Worm (Caenorhabditis elegans) whole organism, young adult: ENCODE measurements around the gene rpc-1.

Experiments used
- B0336.3 ChIP-seq: fragments of 200-800 bp; sonication (Bioruptor generic); IDR thresholded peaks from 2 replicates; pipeline ENCODE4 v1.3.6; 2022; ENCODE audit warnings: missing genetic modification characterization, missing compliant biosample characterization
- C06A6.2 ChIP-seq: fragments of 200-800 bp; sonication (Bioruptor generic); conservative IDR thresholded peaks from 2 replicates; pipeline ENCODE4 v1.3.6; 2022; ENCODE audit warnings: missing genetic modification characterization, missing compliant biosample characterization
- C17E4.6 ChIP-seq: fragments of 200-800 bp; sonication (Bioruptor generic); IDR thresholded peaks from 2 replicates; pipeline ENCODE4 v1.3.6; 2022; ENCODE audit warnings: missing genetic modification reagents, missing genetic modification characterization, missing compliant biosample characterization
- F23B12.7 ChIP-seq: sonication (generic microtip); optimal IDR thresholded peaks from 2 replicates; lab custom pipeline; 2017; ENCODE audit warnings: missing genetic modification characterization, mild to moderate bottlenecking, missing compliant biosample characterization, antibody characterized with exemption, moderate library complexity; ENCODE audit not compliant: insufficient read depth
- F33H1.4 ChIP-seq: fragments of 200-800 bp; sonication (Bioruptor generic); IDR thresholded peaks from 2 replicates; pipeline ENCODE4 v1.3.6; 2022; ENCODE audit warnings: missing genetic modification reagents, missing genetic modification characterization, missing compliant biosample characterization
- F37B4.10 ChIP-seq: fragments of 200-800 bp; sonication (Bioruptor generic); IDR thresholded peaks from 2 replicates; pipeline ENCODE4 v1.3.6; 2022; ENCODE audit warnings: missing genetic modification characterization, missing compliant biosample characterization
- F39B2.1 ChIP-seq: fragments of 200-800 bp; sonication (Bioruptor generic); IDR thresholded peaks from 2 replicates; pipeline ENCODE4 v1.3.6; 2022; ENCODE audit warnings: missing genetic modification reagents, missing genetic modification characterization, missing compliant biosample characterization
- F49E8.2 ChIP-seq: sonication (generic microtip); optimal IDR thresholded peaks from 3 replicates; lab custom pipeline; 2017; ENCODE audit warnings: missing genetic modification characterization, mild to moderate bottlenecking, missing compliant biosample characterization, antibody characterized with exemption, moderate library complexity; ENCODE audit not compliant: insufficient read depth
- F52B5.7 ChIP-seq: sonication (generic microtip); optimal IDR thresholded peaks from 2 replicates; lab custom pipeline; 2016; ENCODE audit warnings: mild to moderate bottlenecking, missing genetic modification characterization, missing compliant biosample characterization
- Y53F4B.3 ChIP-seq: fragments of 200-800 bp; sonication (Bioruptor generic); IDR thresholded peaks from 2 replicates; pipeline ENCODE4 v1.3.6; 2022; ENCODE audit warnings: missing genetic modification reagents, missing genetic modification characterization, missing compliant biosample characterization
- Y79H2A.3 ChIP-seq: fragments of 200-800 bp; sonication (Bioruptor generic); conservative IDR thresholded peaks from 2 replicates; pipeline ENCODE4 v1.3.6; 2022; ENCODE audit warnings: missing genetic modification reagents, missing genetic modification characterization, missing compliant biosample characterization
- aptf-3 ChIP-seq: fragments of 200-800 bp; sonication (Bioruptor generic); IDR thresholded peaks from 2 replicates; pipeline ENCODE4 v1.3.6; 2022; ENCODE audit warnings: missing genetic modification characterization, missing compliant biosample characterization
- atf-7 ChIP-seq: sonication (generic microtip); optimal IDR thresholded peaks from 2 replicates; lab custom pipeline; 2017; ENCODE audit warnings: mild to moderate bottlenecking, missing genetic modification characterization, missing compliant biosample characterization
- cebp-2 ChIP-seq: fragments of 200-800 bp; sonication (Bioruptor generic); IDR thresholded peaks from 2 replicates; pipeline ENCODE4 v1.3.6; 2022; ENCODE audit warnings: missing genetic modification characterization, missing compliant biosample characterization
- ceh-27 ChIP-seq: fragments of 200-800 bp; sonication (Bioruptor generic); optimal IDR thresholded peaks from 2 replicates; lab custom pipeline; 2018; ENCODE audit warnings: mild to moderate bottlenecking, missing genetic modification characterization, moderate library complexity, missing compliant biosample characterization
- egl-18 ChIP-seq: fragments of 200-800 bp; sonication (Bioruptor generic); IDR thresholded peaks from 2 replicates; pipeline ENCODE4 v1.3.6; 2022; ENCODE audit warnings: missing genetic modification reagents, missing genetic modification characterization, missing compliant biosample characterization
- hlh-12 ChIP-seq: sonication (generic microtip); optimal IDR thresholded peaks from 2 replicates; lab custom pipeline; 2016; ENCODE audit warnings: missing genetic modification characterization, missing compliant biosample characterization
- hrde-1 ChIP-seq: sonication (generic microtip); optimal IDR thresholded peaks from 2 replicates; lab custom pipeline; 2016; ENCODE audit warnings: missing genetic modification characterization, mild to moderate bottlenecking, missing compliant biosample characterization, moderate library complexity, missing genotype, missing genetic modification reagents, borderline replicate concordance
- hsf-1 ChIP-seq: fragments of 200-800 bp; sonication (Bioruptor generic); IDR thresholded peaks from 2 replicates; pipeline ENCODE4 v1.3.6; 2022; ENCODE audit warnings: missing genetic modification reagents, missing genetic modification characterization, missing compliant biosample characterization
- let-607 ChIP-seq, 2 experiments: fragments of 200-800 bp in 1 of 2; sonication (Bioruptor generic) in 1 of 2; sonication (generic microtip) in 1 of 2; optimal IDR thresholded peaks; 2 replicates each; lab custom pipeline; 2016 to 2018; ENCODE audit warnings: mild to moderate bottlenecking in 2 of 2, missing compliant biosample characterization in 2 of 2, missing genetic modification characterization in 2 of 2, moderate library complexity in 2 of 2, missing genotype in 1 of 2
- madf-6 ChIP-seq: fragments of 200-800 bp; sonication (Bioruptor generic); IDR thresholded peaks from 2 replicates; pipeline ENCODE4 v1.3.6; 2022; ENCODE audit warnings: missing genetic modification reagents, missing genetic modification characterization, missing compliant biosample characterization
- madf-8 ChIP-seq: fragments of 200-800 bp; sonication (Bioruptor generic); conservative IDR thresholded peaks from 2 replicates; pipeline ENCODE4 v1.3.6; 2022; ENCODE audit warnings: missing genetic modification reagents, missing genetic modification characterization, missing compliant biosample characterization
- mes-4 ChIP-seq: sonication (generic microtip); optimal IDR thresholded peaks from 2 replicates; lab custom pipeline; 2016; ENCODE audit warnings: missing genotype, missing genetic modification characterization, missing compliant biosample characterization
- nhr-179 ChIP-seq: sonication (generic microtip); optimal IDR thresholded peaks from 2 replicates; lab custom pipeline; 2016; ENCODE audit warnings: mild to moderate bottlenecking, missing genetic modification characterization, missing compliant biosample characterization
- nhr-80 ChIP-seq: sonication (generic microtip); optimal IDR thresholded peaks from 2 replicates; lab custom pipeline; 2016; ENCODE audit warnings: missing genetic modification characterization, missing compliant biosample characterization
- pha-4 ChIP-seq: fragments of 150-350 bp; sonication (generic microtip); optimal IDR thresholded peaks from 2 replicates; lab custom pipeline; 2014; ENCODE audit warnings: missing biosample characterization, missing genetic modification reagents, missing genetic modification characterization
- rec-8 ChIP-seq, 2 experiments: sonication (generic microtip); optimal IDR thresholded peaks; 2 replicates each; lab custom pipeline; 2016; ENCODE audit warnings: mild to moderate bottlenecking in 2 of 2, missing genetic modification characterization in 2 of 2, missing genetic modification reagents in 2 of 2, missing genotype in 2 of 2, missing biosample characterization in 1 of 2, missing compliant biosample characterization in 1 of 2, moderate library complexity in 1 of 2
- sea-2 ChIP-seq: fragments of 200-800 bp; sonication (Bioruptor generic); IDR thresholded peaks from 2 replicates; pipeline ENCODE4 v1.3.6; 2022; ENCODE audit warnings: missing genetic modification characterization, missing compliant biosample characterization
- snpc-1.1 ChIP-seq: sonication (generic microtip); optimal IDR thresholded peaks from 2 replicates; lab custom pipeline; 2017; ENCODE audit warnings: missing genetic modification characterization, mild to moderate bottlenecking, missing compliant biosample characterization, antibody characterized with exemption, moderate library complexity, missing genotype, missing genetic modification reagents; ENCODE audit not compliant: insufficient read depth
- sptf-2 ChIP-seq: fragments of 200-800 bp; sonication (Bioruptor generic); optimal IDR thresholded peaks from 2 replicates; lab custom pipeline; 2018; ENCODE audit warnings: mild to moderate bottlenecking, missing genetic modification characterization, missing compliant biosample characterization
- unc-130 ChIP-seq: sonication (generic microtip); optimal IDR thresholded peaks from 2 replicates; lab custom pipeline; 2016; ENCODE audit warnings: missing genetic modification reagents, missing genetic modification characterization, missing compliant biosample characterization
- unc-62 ChIP-seq: fragments of 150-350 bp; optimal IDR thresholded peaks from 2 replicates; lab custom pipeline; 2014; ENCODE audit warnings: missing biosample characterization, missing genetic modification reagents, missing genetic modification characterization
- zfh-2 ChIP-seq: fragments of 200-800 bp; sonication (Bioruptor generic); conservative IDR thresholded peaks from 2 replicates; pipeline ENCODE4 v1.3.6; 2022; ENCODE audit warnings: missing genetic modification reagents, missing genetic modification characterization, missing compliant biosample characterization
- ztf-22 ChIP-seq: fragments of 200-800 bp; sonication (Bioruptor generic); optimal IDR thresholded peaks from 2 replicates; lab custom pipeline; 2018; ENCODE audit warnings: mild to moderate bottlenecking, missing genetic modification characterization, moderate library complexity, missing compliant biosample characterization
- ztf-6 ChIP-seq: fragments of 200-800 bp; sonication (Bioruptor generic); IDR thresholded peaks from 2 replicates; pipeline ENCODE4 v1.3.6; 2022; ENCODE audit warnings: missing genetic modification reagents, missing genetic modification characterization, missing compliant biosample characterization

The rpc-1 gene

DNA sequence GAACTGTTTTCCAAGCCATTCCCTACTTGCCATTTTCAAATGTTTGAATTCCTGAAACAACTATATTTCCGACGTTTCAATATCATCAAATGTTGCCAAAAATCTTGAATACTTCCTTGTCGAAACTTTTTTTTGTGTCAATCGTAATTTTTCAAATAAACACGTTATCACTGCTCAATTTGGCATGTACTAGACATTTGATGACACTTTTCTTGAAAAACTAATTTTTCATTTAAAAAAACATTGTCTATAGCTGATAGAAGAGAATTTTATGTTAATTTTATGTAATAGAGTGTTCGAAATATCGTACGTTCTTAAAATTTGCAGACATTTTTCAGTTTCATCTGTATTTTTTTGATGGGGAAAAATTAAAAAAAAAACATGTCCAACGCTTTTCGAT is 17.3 kb upstream of the rpc-1 start:
- TF ChIP-seq F52B5.7 (tag; lab: Kevin White, UChicago) (no peak), let-607 (tag; optimal IDR thresholded peaks at IDR 0.05; lab: Kevin White, UChicago) (peak; percentile 60 to 85), B0336.3 (GFP tag; lab: Robert Waterston, UW) (no peak), unc-62 (GFP tag; lab: Kevin White, UChicago) (peak; percentile 75), rec-8 (tag; optimal IDR thresholded peaks at IDR 0.05; lab: Kevin White, UChicago) (no peak), snpc-1.1 (tag; lab: Kevin White, UChicago) (no peak), pha-4 (tag; lab: Kevin White, UChicago) (peak; percentile 36), ztf-22 (peak; percentile 47), nhr-80 (peak; percentile 78), Y53F4B.3 (GFP tag; lab: Robert Waterston, UW) (no peak)
- TF ChIP-seq, all 124 proteins: peak for 5

ce11 chrIV:7180304-7180703 is 14.8 kb upstream of the rpc-1 start, which contains the start of gene cest-10:
Gene cest-10, plus strand, starts transcription at chrIV:7180557.
- TF ChIP-seq F33H1.4 (GFP tag; lab: Robert Waterston, UW) (no peak), unc-62 (GFP tag; lab: Kevin White, UChicago) (peak; percentile 54), nhr-80 (peak; percentile 72), let-607 (tag; optimal IDR thresholded peaks at IDR 0.05; lab: Kevin White, UChicago) (peak in 1 of 2 experiments; percentile 67)
- TF ChIP-seq, all 124 proteins: peak for 3

ce11 chrIV:7178942-7179341 is 13.4 kb upstream of the rpc-1 start, which contains the start of gene C42D4.3:
Gene C42D4.3, plus strand, starts transcription at chrIV:7179239.
- TF ChIP-seq madf-6 = no peak
- TF ChIP-seq hlh-12 (tag; lab: Kevin White, UChicago) = no peak
- TF ChIP-seq hsf-1 (GFP tag; lab: Robert Waterston, UW) = no peak
- TF ChIP-seq pha-4 (tag; lab: Kevin White, UChicago) = no peak
- TF ChIP-seq F49E8.2 (tag; lab: Kevin White, UChicago) = no peak
- no peak for TF ChIP-seq F52B5.7 (tag; lab: Kevin White, UChicago)
- TF ChIP-seq sptf-2 = no peak
- TF ChIP-seq nhr-179 (tag; lab: Kevin White, UChicago) = no peak

DNA sequence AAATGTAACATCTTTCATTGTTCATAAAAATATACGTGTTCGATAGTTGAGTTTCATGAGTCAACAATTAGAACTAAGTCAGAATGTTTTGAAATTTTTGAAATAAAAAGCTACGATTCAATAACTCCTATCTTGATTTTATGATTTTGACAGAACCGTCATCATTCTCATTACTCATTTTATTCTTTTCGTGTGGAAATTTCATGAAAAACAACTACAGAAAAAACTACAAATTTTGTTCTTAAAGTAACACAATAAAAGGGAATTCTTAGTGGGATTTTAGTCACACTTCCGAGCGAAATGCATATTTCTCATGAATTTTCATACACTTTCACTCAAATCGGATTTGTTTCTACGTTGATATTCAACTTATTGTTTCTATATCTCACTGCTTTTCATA is 11.3 kb upstream of the rpc-1 start, which contains the start of gene str-44:
str-44 (plus strand) TSS at position 301 of the 400 bp plus-strand sequence.
- no peak for TF ChIP-seq madf-8
- TF ChIP-seq F39B2.1 = no peak
- no peak for TF ChIP-seq atf-7 (tag; lab: Kevin White, UChicago)
- no peak for TF ChIP-seq nhr-80
- TF ChIP-seq ztf-6 (GFP tag; lab: Robert Waterston, UW) = no peak
- TF ChIP-seq ceh-27 (GFP tag; lab: Kevin White, UChicago) = no peak
- TF ChIP-seq F23B12.7 (tag; lab: Kevin White, UChicago) = no peak
- no peak for TF ChIP-seq egl-18 (GFP tag; lab: Robert Waterston, UW)
- TF ChIP-seq pha-4 (tag; lab: Kevin White, UChicago) = no peak
- TF ChIP-seq unc-130 (GFP tag; lab: Kevin White, UChicago) = no peak

ce11 chrIV:7175346-7175745 is 9.8 kb upstream of the rpc-1 start, which contains the start of gene C42D4.19:
Gene C42D4.19, plus strand, starts transcription at chrIV:7175646.
- TF ChIP-seq zfh-2 (GFP tag; lab: Robert Waterston, UW) (no peak), F33H1.4 (GFP tag; lab: Robert Waterston, UW) (no peak), hrde-1 (no peak), cebp-2 (GFP tag; lab: Robert Waterston, UW) (no peak), Y79H2A.3 (no peak), sea-2 (GFP tag; lab: Robert Waterston, UW) (no peak), nhr-80 (no peak), F37B4.10 (no peak), unc-62 (GFP tag; lab: Kevin White, UChicago) (no peak), mes-4 (no peak), aptf-3 (no peak), C06A6.2 (GFP tag; lab: Robert Waterston, UW) (no peak), hsf-1 (GFP tag; lab: Robert Waterston, UW) (no peak), C17E4.6 (GFP tag; lab: Robert Waterston, UW) (no peak)
